Worm (Caenorhabditis elegans) whole organism, L3 larva: ENCODE measurements around the gene nhr-110.
A peak's percentile ranks its signal among the peaks of the same experiment; 100 is the strongest.

Source experiments
- R02D3.7 ChIP-seq: fragments of 150-350 bp; optimal IDR thresholded peaks from 2 replicates; lab custom pipeline; 2014; ENCODE audit warnings: missing biosample characterization, missing genetic modification characterization
- ZK546.5 ChIP-seq: sonication (generic microtip); optimal IDR thresholded peaks from 2 replicates; lab custom pipeline; 2017; ENCODE audit warnings: missing biosample characterization, missing genetic modification characterization
- aly-2 ChIP-seq: fragments of 150-350 bp; optimal IDR thresholded peaks from 2 replicates; lab custom pipeline; 2014; ENCODE audit warnings: missing biosample characterization, missing genetic modification characterization
- ceh-16 ChIP-seq: sonication (generic microtip); optimal IDR thresholded peaks from 2 replicates; lab custom pipeline; 2017; ENCODE audit warnings: missing biosample characterization, missing genetic modification characterization
- ceh-28 ChIP-seq: fragments of 150-350 bp; optimal IDR thresholded peaks from 2 replicates; lab custom pipeline; 2014; ENCODE audit warnings: missing biosample characterization, missing genetic modification reagents, missing genetic modification characterization
- egl-5 ChIP-seq: fragments of 150-350 bp; optimal IDR thresholded peaks from 2 replicates; lab custom pipeline; 2017; ENCODE audit warnings: missing biosample characterization, missing genetic modification reagents, missing genetic modification characterization, inconsistent platforms
- elt-1 ChIP-seq: fragments of 150-350 bp; optimal IDR thresholded peaks from 2 replicates; lab custom pipeline; 2014; ENCODE audit warnings: missing biosample characterization, missing genetic modification characterization
- elt-2 ChIP-seq: sonication (generic microtip); optimal IDR thresholded peaks from 2 replicates; lab custom pipeline; 2016; ENCODE audit warnings: missing genetic modification reagents, mild to moderate bottlenecking, missing genetic modification characterization, missing compliant biosample characterization
- eor-1 ChIP-seq, 2 experiments: fragments of 150-350 bp; optimal IDR thresholded peaks; 2 replicates each; lab custom pipeline; 2014 to 2018; ENCODE audit warnings: missing biosample characterization in 2 of 2, missing genetic modification characterization in 2 of 2
- fkh-10 ChIP-seq: sonication (generic microtip); optimal IDR thresholded peaks from 2 replicates; lab custom pipeline; 2017; ENCODE audit warnings: missing biosample characterization, missing genetic modification reagents, missing genetic modification characterization
- fkh-2 ChIP-seq: fragments of 150-350 bp; optimal IDR thresholded peaks from 2 replicates; lab custom pipeline; 2014; ENCODE audit warnings: missing biosample characterization, missing genetic modification reagents, missing genetic modification characterization
- fos-1 ChIP-seq: fragments of 150-350 bp; optimal IDR thresholded peaks from 2 replicates; lab custom pipeline; 2014; ENCODE audit warnings: missing biosample characterization, missing genetic modification characterization
- jun-1 ChIP-seq: fragments of 150-350 bp; optimal IDR thresholded peaks from 2 replicates; lab custom pipeline; 2014; ENCODE audit warnings: missing biosample characterization, missing genetic modification reagents, missing genetic modification characterization
- lsy-12 ChIP-seq: sonication (generic microtip); optimal IDR thresholded peaks from 2 replicates; lab custom pipeline; 2016; ENCODE audit warnings: mild to moderate bottlenecking, missing genetic modification characterization, missing compliant biosample characterization
- mdl-1 ChIP-seq: fragments of 150-350 bp; optimal IDR thresholded peaks from 2 replicates; lab custom pipeline; 2014; ENCODE audit warnings: missing biosample characterization, missing genetic modification characterization
- nfya-1 ChIP-seq: sonication (generic microtip); optimal IDR thresholded peaks from 2 replicates; lab custom pipeline; 2017; ENCODE audit warnings: missing genetic modification characterization, mild to moderate bottlenecking, missing compliant biosample characterization, antibody characterized with exemption, moderate library complexity; ENCODE audit not compliant: insufficient read depth
- nhr-11 ChIP-seq: fragments of 150-350 bp; optimal IDR thresholded peaks from 2 replicates; lab custom pipeline; 2014; ENCODE audit warnings: missing biosample characterization, missing genetic modification characterization
- nhr-237 ChIP-seq: fragments of 150-350 bp; optimal IDR thresholded peaks from 2 replicates; lab custom pipeline; 2014; ENCODE audit warnings: missing biosample characterization, missing genetic modification characterization
- nhr-28 ChIP-seq: fragments of 150-350 bp; optimal IDR thresholded peaks from 2 replicates; lab custom pipeline; 2014; ENCODE audit warnings: missing biosample characterization, missing genetic modification characterization
- nhr-43 ChIP-seq: sonication (generic microtip); optimal IDR thresholded peaks from 2 replicates; lab custom pipeline; 2016; ENCODE audit warnings: mild to moderate bottlenecking, missing genetic modification characterization, missing compliant biosample characterization; ENCODE audit not compliant: poor library complexity, severe bottlenecking
- pha-4 ChIP-seq: fragments of 150-350 bp; optimal IDR thresholded peaks from 2 replicates; lab custom pipeline; 2014; ENCODE audit warnings: missing biosample characterization, missing genetic modification reagents, missing genetic modification characterization
- sea-2 ChIP-seq: fragments of 150-350 bp; sonication (generic microtip); optimal IDR thresholded peaks from 4 replicates; lab custom pipeline; 2014; ENCODE audit warnings: missing biosample characterization, missing genetic modification reagents, missing genetic modification characterization
- skn-1 ChIP-seq: fragments of 150-350 bp; optimal IDR thresholded peaks from 2 replicates; lab custom pipeline; 2014; ENCODE audit warnings: missing biosample characterization, missing genetic modification characterization
- snpc-4 ChIP-seq: fragments of 150-350 bp; optimal IDR thresholded peaks from 2 replicates; lab custom pipeline; 2014; ENCODE audit warnings: missing biosample characterization, missing genetic modification characterization
- tbx-2 ChIP-seq: sonication (generic microtip); optimal IDR thresholded peaks from 2 replicates; lab custom pipeline; 2016; ENCODE audit warnings: mild to moderate bottlenecking, missing genetic modification characterization, missing compliant biosample characterization
- unc-39 ChIP-seq: sonication (generic microtip); optimal IDR thresholded peaks from 4 replicates; lab custom pipeline; 2017; ENCODE audit warnings: missing biosample characterization, missing genetic modification characterization
- unc-62 ChIP-seq: fragments of 150-350 bp; sonication (generic microtip); optimal IDR thresholded peaks from 4 replicates; lab custom pipeline; 2014; ENCODE audit warnings: missing biosample characterization, missing genetic modification reagents, missing genetic modification characterization
- zag-1 ChIP-seq: fragments of 150-350 bp; optimal IDR thresholded peaks from 2 replicates; lab custom pipeline; 2014; ENCODE audit warnings: missing biosample characterization, missing genetic modification characterization
- ztf-11 ChIP-seq: fragments of 150-350 bp; optimal IDR thresholded peaks from 2 replicates; lab custom pipeline; 2014; ENCODE audit warnings: missing biosample characterization, missing genetic modification characterization

Gene nhr-110

DNA sequence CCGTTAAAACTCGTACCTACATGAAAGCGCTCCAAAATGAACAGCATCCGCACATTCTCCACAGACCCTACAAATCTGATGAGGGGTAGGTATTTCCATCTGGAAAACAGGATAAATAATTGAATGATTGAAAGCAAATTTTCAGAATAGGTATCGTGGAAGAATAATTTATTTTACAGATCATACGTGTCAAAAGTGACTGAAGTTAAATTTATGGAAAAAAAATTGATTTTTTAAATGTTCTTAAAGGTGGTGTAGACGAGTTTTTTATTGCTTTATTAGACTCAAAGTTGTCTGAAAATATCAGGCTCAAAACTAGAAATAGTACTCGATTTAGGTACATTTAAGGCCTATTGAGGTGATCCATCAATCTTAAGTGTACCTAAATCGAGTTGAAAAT is 2.5 kb upstream of the nhr-110 start, which contains the start of gene nhr-237:
TSS of gene nhr-237 (minus strand) at position 101 of the 400 bp plus-strand sequence.
- TF ChIP-seq ztf-11 (tag; lab: Kevin White, UChicago): no peak
- TF ChIP-seq ZK546.5 (tag; lab: Kevin White, UChicago): peak; percentile 31

DNA sequence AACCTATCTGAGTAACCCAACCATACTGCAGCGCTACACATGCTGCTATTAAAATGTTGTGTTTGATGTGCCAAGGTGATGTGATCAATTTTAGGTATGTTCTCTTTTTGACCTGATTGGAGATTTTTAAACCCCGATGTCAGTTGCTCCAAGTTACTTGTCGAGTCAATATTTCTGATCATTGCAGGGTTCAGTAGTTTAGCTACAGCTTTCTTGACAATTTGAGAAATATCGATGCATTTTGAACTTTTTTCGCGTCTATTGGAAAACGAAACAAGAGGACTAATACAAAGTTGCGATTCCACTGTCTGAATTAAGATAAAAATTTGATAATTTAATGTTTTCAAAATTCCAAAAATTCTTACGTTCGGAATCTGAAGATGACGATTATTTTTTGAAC is 811 bp downstream of the nhr-110 start:
- no peak for TF ChIP-seq egl-5 (tag; lab: Kevin White, UChicago)
- TF ChIP-seq ZK546.5 (tag; lab: Kevin White, UChicago): peak; percentile 31

DNA sequence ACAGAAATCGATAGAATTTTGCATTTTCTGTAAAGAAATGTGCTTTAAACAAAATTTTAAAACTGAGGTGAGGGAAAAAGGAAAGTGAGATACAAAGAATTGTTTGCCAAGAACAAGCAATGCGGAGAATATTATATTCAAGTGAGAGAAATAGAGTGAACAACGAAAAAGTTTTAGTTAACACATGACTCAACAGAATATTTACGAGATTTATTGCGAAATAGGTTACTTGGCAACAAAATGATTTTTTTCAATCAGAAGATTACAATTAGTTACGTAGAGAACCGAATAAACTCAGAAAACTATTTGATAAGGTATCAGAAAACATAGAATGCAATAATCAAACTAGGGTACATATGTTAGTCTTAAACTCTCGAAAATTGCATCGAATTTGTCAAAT is 2.7 kb downstream of the nhr-110 start, which contains the start of gene nhr-117:
TSS of gene nhr-117 (minus strand) at position 27 of the 400 bp plus-strand sequence.
- TF ChIP-seq elt-2 (tag; lab: Kevin White, UChicago) (peak; percentile 43), pha-4 (peak; percentile 82), nfya-1 (tag; lab: Kevin White, UChicago) (no peak), lsy-12 (tag; lab: Kevin White, UChicago) (no peak), jun-1 (no peak), unc-62 (no peak), ZK546.5 (tag; lab: Kevin White, UChicago) (peak; percentile 2), tbx-2 (tag; lab: Kevin White, UChicago) (no peak), unc-39 (tag; lab: Kevin White, UChicago) (no peak), ceh-16 (tag; lab: Kevin White, UChicago) (no peak)

DNA sequence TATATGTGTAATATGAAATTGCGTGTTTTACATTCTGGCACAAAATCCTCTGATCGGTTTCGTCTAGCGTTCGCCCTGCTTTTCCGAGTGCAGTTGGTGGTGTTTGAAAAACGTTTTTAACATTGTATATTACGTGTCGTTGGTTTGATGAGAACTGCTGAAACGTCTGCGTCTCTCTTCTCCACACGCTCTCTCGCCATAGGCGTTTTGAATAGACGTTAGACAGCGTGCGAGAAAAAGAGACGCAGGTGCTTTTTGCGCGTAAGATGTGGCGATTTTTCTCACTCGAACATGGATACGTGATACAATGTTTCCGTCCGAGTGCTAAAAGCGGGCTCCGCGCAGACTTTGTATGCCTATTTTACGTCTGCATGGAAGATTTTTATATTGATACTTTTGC is 3.7 kb downstream of the nhr-110 start:
- TF ChIP-seq snpc-4 (tag; lab: Kevin White, UChicago) (no peak), eor-1 (tag; optimal IDR thresholded peaks at IDR 0.05; lab: Kevin White, UChicago) (no peak), ceh-28 (tag; lab: Kevin White, UChicago) (no peak), mdl-1 (no peak), zag-1 (tag; lab: Kevin White, UChicago) (no peak), jun-1 (no peak), lsy-12 (tag; lab: Kevin White, UChicago) (no peak), elt-2 (tag; lab: Kevin White, UChicago) (no peak), tbx-2 (tag; lab: Kevin White, UChicago) (no peak), fkh-10 (GFP tag; lab: Kevin White, UChicago) (no peak), nhr-28 (no peak)

DNA sequence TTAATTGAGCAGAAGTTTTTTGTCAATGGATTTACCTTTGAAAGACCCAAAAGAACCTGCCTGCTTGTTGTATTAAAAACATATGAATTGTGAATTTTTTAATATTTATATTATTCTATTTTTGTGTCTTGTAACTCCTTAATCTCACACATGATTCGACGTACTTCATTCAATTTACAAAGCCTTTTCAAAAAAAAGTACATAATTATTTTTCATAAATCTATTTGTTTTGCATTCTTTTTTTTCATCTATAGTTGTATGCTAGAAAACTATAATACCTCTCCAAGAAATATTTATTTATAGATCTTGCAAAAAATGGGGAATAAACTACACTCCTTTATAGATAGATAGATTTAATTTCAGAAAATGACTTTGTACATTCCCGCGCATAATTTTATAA is 5.5 kb downstream of the nhr-110 start, which contains the start of gene nhr-179:
TSS of gene nhr-179 (minus strand) at position 101 of the 400 bp plus-strand sequence.
- no peak for TF ChIP-seq elt-1 (tag; lab: Kevin White, UChicago)
- no peak for TF ChIP-seq nhr-11
- TF ChIP-seq unc-39 (tag; lab: Kevin White, UChicago): no peak
- peak; percentile 67 for TF ChIP-seq ZK546.5 (tag; lab: Kevin White, UChicago)
- TF ChIP-seq mdl-1: no peak
- TF ChIP-seq, all 47 proteins: peak for 1

DNA sequence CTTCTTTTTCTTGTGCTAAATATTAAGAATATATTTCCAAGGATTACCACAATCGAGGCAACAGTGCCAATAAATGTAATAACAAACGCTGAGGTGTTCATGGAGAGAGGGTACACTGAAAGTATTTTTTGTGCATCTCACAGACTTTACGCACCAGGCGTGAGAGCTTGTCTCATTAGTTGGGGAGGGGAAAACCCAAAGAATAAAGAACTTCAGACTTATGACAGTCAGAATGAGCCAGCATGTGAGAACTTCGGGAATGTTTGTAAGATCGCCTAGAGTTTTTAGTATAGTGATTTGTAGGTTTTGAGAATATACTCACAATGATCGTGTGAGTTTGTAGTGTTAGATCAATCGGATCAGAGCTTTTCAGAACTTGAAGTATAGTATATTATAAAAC is 9.5 kb downstream of the nhr-110 start, which contains the start of gene srbc-41:
TSS of gene srbc-41 (minus strand) at position 101 of the 400 bp plus-strand sequence.
- TF ChIP-seq fos-1 (tag; lab: Kevin White, UChicago) (no peak), ZK546.5 (tag; lab: Kevin White, UChicago) (no peak), fkh-2 (no peak), elt-2 (tag; lab: Kevin White, UChicago) (no peak), R02D3.7 (tag; lab: Kevin White, UChicago) (no peak), nhr-237 (no peak), lsy-12 (tag; lab: Kevin White, UChicago) (no peak), egl-5 (tag; lab: Kevin White, UChicago) (no peak), aly-2 (no peak), skn-1 (no peak), ceh-28 (tag; lab: Kevin White, UChicago) (no peak), nhr-11 (no peak), nhr-43 (tag; lab: Kevin White, UChicago) (no peak), sea-2 (GFP tag; lab: Kevin White, UChicago) (no peak)

ce11 chrV:1611570-1611969 is 12.7 kb downstream of the nhr-110 start:
- TF ChIP-seq ZK546.5 (tag; lab: Kevin White, UChicago): no peak
- no peak for TF ChIP-seq tbx-2 (tag; lab: Kevin White, UChicago)
- no peak for TF ChIP-seq fkh-2
- TF ChIP-seq snpc-4 (tag; lab: Kevin White, UChicago): no peak
